Fruit fly (Drosophila melanogaster) whole organism, embryonic: Measurements from ENCODE around the gene CG31404.

Experiments
- CG10147 ChIP-seq: fragments of 200-800 bp; sonication (Bioruptor generic); optimal IDR thresholded peaks from 2 replicates; lab custom pipeline; 2019; ENCODE audit warnings: missing biosample characterization, mild to moderate bottlenecking, missing genetic modification characterization, moderate library complexity
- CG1832 ChIP-seq: fragments of 200-800 bp; sonication (Bioruptor generic); optimal IDR thresholded peaks from 2 replicates; lab custom pipeline; 2017; ENCODE audit warnings: missing biosample characterization, mild to moderate bottlenecking, missing genetic modification characterization, inconsistent platforms
- CG32532 ChIP-seq: fragments of 200-800 bp; sonication (Bioruptor generic); IDR thresholded peaks from 2 replicates; pipeline ENCODE4 v1.3.6; 2022; ENCODE audit warnings: missing biosample characterization, missing genetic modification characterization
- CG6683 ChIP-seq: fragments of 200-800 bp; sonication (Bioruptor generic); optimal IDR thresholded peaks from 2 replicates; lab custom pipeline; 2017; ENCODE audit warnings: missing biosample characterization, mild to moderate bottlenecking, missing genetic modification characterization, missing genetic modification reagents
- D ChIP-seq, 2 experiments: fragments of 200-800 bp in 1 of 2; fragments of >200 bp in 1 of 2; sonication (Bioruptor generic) in 1 of 2; optimal IDR thresholded peaks; 2 replicates in 1 of 2; 3 replicates in 1 of 2; lab custom pipeline; 2017; ENCODE audit warnings: mild to moderate bottlenecking in 1 of 2, missing biosample characterization in 1 of 2, missing genetic modification characterization in 1 of 2, missing genetic modification reagents in 1 of 2
- Dfd ChIP-seq, 2 experiments: fragments of >200 bp; optimal IDR thresholded peaks; 2 replicates each; lab custom pipeline; 2017; ENCODE audit warnings: missing biosample characterization in 2 of 2, missing genetic modification characterization in 2 of 2
- Usf ChIP-seq: fragments of 200-800 bp; sonication (Bioruptor generic); optimal IDR thresholded peaks from 2 replicates; lab custom pipeline; 2017; ENCODE audit warnings: missing genotype, missing biosample characterization, missing genetic modification characterization
- crp ChIP-seq, 2 experiments: fragments of 200-800 bp; sonication (Bioruptor generic); optimal IDR thresholded peaks; 2 replicates in 1 of 2; 3 replicates in 1 of 2; lab custom pipeline; 2017; ENCODE audit warnings: missing biosample characterization in 2 of 2, missing genetic modification characterization in 2 of 2, mild to moderate bottlenecking in 1 of 2, moderate library complexity in 1 of 2
- psq ChIP-seq: fragments of 200-800 bp; sonication (Bioruptor generic); optimal IDR thresholded peaks from 2 replicates; lab custom pipeline; 2017; ENCODE audit warnings: missing biosample characterization, missing genetic modification characterization

dm6 chr3R:19389919-19390318 lies 14.1 kb upstream of the CG31404 start, which contains the start of gene CG18493:
- TF ChIP-seq Dfd (GFP tag; optimal IDR thresholded peaks at IDR 0.05; lab: Kevin White, UChicago) (no peak), psq (GFP tag; lab: Kevin White, UChicago) (no peak), crp (GFP tag; optimal IDR thresholded peaks at IDR 0.05; lab: Kevin White, UChicago) (no peak), D (optimal IDR thresholded peaks at IDR 0.05; lab: Kevin White, UChicago) (no peak), D (GFP tag; optimal IDR thresholded peaks at IDR 0.05; lab: Kevin White, UChicago) (no peak), CG6683 (GFP tag; lab: Kevin White, UChicago) (no peak), CG10147 (GFP tag; lab: Kevin White, UChicago) (no peak), CG32532 (GFP tag; lab: Robert Waterston, UW) (no peak), CG1832 (GFP tag; lab: Kevin White, UChicago) (no peak), Usf (GFP tag; lab: Kevin White, UChicago) (no peak)
